Fruit fly (Drosophila melanogaster): Measurements from ENCODE around the gene grk.

DNA sequence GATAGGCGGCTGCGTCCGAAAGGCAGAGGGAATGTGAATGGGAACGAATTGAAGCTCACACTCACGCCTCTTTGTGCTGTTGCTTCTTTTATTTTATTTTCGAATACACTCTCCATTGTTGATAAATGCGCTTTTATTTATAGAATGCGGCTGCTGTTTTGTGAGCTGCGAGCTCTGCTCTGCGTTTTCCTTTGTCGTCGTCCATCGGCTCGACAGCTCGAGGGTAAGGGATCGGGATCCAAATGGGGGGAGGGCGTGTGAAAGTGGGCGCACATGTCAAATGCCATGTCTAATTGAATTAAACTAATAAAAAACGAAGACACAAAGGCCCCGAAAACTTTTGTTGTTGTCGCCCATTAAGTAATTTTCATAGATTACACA lies 9.3 kb downstream of the grk start:
- TF ChIP-seq ttk (optimal IDR thresholded peaks at IDR 0.05) (no peak), psq (optimal IDR thresholded peaks at IDR 0.05) (no peak), h (optimal IDR thresholded peaks at IDR 0.05) (no peak), Myc (optimal IDR thresholded peaks at IDR 0.05) (no peak), insv (optimal IDR thresholded peaks at IDR 0.05) (no peak)
